Fruit fly (Drosophila melanogaster): Measurements from ENCODE around the gene rept.

Gene rept

DNA sequence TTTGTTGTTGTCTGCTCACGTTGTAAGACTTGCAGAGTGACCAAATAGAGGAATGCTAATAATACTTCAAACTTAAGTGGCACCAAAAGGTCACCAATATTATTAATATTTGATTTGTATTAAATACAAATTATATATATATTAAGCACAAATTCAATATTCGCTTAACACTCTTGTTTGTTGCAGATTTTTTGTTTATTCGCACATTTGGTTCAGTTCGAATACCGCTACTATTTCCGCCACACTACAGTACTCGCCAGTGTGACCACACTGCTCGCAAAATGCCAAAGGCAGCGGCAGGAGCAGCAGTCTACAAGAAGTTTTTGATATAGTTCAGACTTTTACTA, 9.0 kb downstream of the rept start, which contains the start of gene Max:
Max (minus strand) TSS at position 44 of the 347 bp plus-strand sequence.
- no peak for TF ChIP-seq usp (GFP tag; optimal IDR thresholded peaks at IDR 0.05)
- TF ChIP-seq brk (GFP tag; optimal IDR thresholded peaks at IDR 0.05) = no peak
- TF ChIP-seq HLH106 (tag; optimal IDR thresholded peaks at IDR 0.05) = peak; percentile 78
- TF ChIP-seq CG9705 (GFP tag; optimal IDR thresholded peaks at IDR 0.05) = peak; percentile 68
- peak; percentile 57 for TF ChIP-seq h (GFP tag; optimal IDR thresholded peaks at IDR 0.05)
- TF ChIP-seq woc (GFP tag; optimal IDR thresholded peaks at IDR 0.05) = no peak
- TF ChIP-seq CrebA (GFP tag; optimal IDR thresholded peaks at IDR 0.05; ENCODE audit: borderline replicate concordance) = no peak
- peak; percentile 4 for TF ChIP-seq br (GFP tag; optimal IDR thresholded peaks at IDR 0.05)
- peak; percentile 37 for TF ChIP-seq Hnf4 (GFP tag; optimal IDR thresholded peaks at IDR 0.05)
- no peak for TF ChIP-seq Dfd (GFP tag; optimal IDR thresholded peaks at IDR 0.05)
- TF ChIP-seq Sp1 (GFP tag; optimal IDR thresholded peaks at IDR 0.05) = peak; percentile 73
- peak in 1 of 2 experiments; percentile 78 for TF ChIP-seq foxo (GFP tag; optimal IDR thresholded peaks at IDR 0.05)
- TF ChIP-seq sage (GFP tag; optimal IDR thresholded peaks at IDR 0.05) = peak; percentile 32
- TF ChIP-seq sv (GFP tag; optimal IDR thresholded peaks at IDR 0.05) = no peak
- peak; percentile 35 for TF ChIP-seq fru (GFP tag; optimal IDR thresholded peaks at IDR 0.05)
- TF ChIP-seq ey (GFP tag; optimal IDR thresholded peaks at IDR 0.05) = peak; percentile 32
- TF ChIP-seq rgr (GFP tag; optimal IDR thresholded peaks at IDR 0.05) = peak; percentile 75
- peak; percentile 13 for TF ChIP-seq Hr83 (GFP tag; optimal IDR thresholded peaks at IDR 0.05; ENCODE audit: poor library complexity, severe bottlenecking)
- TF ChIP-seq Rel (GFP tag; optimal IDR thresholded peaks at IDR 0.05) = no peak
- peak; percentile 40 for TF ChIP-seq Rel (tag; optimal IDR thresholded peaks at IDR 0.05)
- peak; percentile 6 for TF ChIP-seq Myc (optimal IDR thresholded peaks at IDR 0.05)
- TF ChIP-seq OdsH (GFP tag; optimal IDR thresholded peaks at IDR 0.05) = peak; percentile 41
- peak; percentile 58 for TF ChIP-seq psq (GFP tag; optimal IDR thresholded peaks at IDR 0.05)

DNA sequence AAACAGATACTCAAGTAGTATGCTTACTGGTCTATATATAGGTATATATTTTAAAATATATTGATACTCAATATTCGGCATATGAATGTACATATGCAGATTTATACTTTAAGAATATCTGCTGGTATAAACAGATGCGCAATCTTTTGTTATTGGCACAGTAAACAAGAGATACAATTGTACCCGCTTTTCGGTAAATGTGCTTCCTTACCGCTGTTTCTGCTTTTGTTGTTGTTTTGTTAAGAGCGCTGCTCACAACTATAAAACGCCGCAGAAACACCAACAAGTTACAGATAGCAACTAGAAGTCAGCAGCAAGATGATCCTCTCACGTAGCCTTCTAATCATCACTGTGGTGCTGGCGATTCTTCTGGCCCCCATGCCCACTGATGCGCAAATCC, 10.6 kb downstream of the rept start, which contains the start of gene CG45081:
CG45081 (plus strand) TSS at position 301 of the 400 bp plus-strand sequence.
- TF ChIP-seq rgr (GFP tag; optimal IDR thresholded peaks at IDR 0.05) = peak; percentile 0
- TF ChIP-seq Sp1 (GFP tag; optimal IDR thresholded peaks at IDR 0.05) = no peak
- TF ChIP-seq N (GFP tag; optimal IDR thresholded peaks at IDR 0.05) = no peak
- TF ChIP-seq dsf (GFP tag; optimal IDR thresholded peaks at IDR 0.05; ENCODE audit: borderline replicate concordance) = no peak
- no peak for TF ChIP-seq Hr83 (GFP tag; optimal IDR thresholded peaks at IDR 0.05; ENCODE audit: poor library complexity, severe bottlenecking)

DNA sequence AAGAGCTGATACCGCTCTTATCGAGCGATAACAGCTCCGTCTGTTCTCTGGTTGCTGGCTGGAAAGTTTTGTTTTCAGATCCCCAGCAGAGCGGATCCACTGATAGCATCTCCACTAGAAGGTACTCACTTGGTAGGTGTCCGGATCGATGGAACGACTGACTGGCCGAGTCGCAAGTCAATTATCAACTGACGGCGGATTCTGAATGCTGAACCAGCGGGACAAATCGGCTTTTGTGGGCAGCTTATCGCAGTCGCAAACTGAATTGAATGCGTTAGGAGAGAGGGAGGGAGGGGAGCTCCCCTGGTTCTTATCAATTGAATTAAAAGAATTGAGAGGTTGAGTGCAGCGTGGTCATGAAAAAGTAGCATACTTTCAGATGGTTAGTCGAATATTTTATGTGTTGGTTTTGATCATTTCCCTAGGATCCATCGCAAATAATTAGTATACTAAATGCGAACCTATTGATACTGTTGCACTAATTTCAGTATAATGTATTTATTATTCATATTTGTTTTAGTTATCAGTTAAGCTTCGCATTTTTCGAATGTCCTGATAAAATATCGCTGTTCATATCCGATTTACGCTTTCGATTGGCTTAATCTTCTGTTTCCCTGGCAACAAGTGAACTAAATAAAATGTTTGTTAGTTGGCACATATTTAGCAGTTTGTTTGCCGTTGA, 13.7 kb downstream of the rept start, which contains the start of the genes Aldh7A1 and CG14085:
Aldh7A1 (minus strand) TSS at position 194 of the 682 bp plus-strand sequence.
CG14085 (plus strand) TSS at position 632 of the 682 bp plus-strand sequence.
- TF ChIP-seq br (GFP tag; optimal IDR thresholded peaks at IDR 0.05) (peak; percentile 25), Mio (GFP tag; optimal IDR thresholded peaks at IDR 0.05) (no peak), Dif (GFP tag; optimal IDR thresholded peaks at IDR 0.05; ENCODE audit: partially characterized antibody) (peak; percentile 59), pan (optimal IDR thresholded peaks at IDR 0.05) (no peak), CG32264 (GFP tag; optimal IDR thresholded peaks at IDR 0.05) (no peak), Abd-B (GFP tag; optimal IDR thresholded peaks at IDR 0.05) (no peak), rgr (GFP tag; optimal IDR thresholded peaks at IDR 0.05) (peak; percentile 56), foxo (GFP tag; optimal IDR thresholded peaks at IDR 0.05) (peak in 1 of 2 experiments; percentile 23), GATAd (GFP tag; optimal IDR thresholded peaks at IDR 0.05) (peak; percentile 65), Rel (GFP tag; optimal IDR thresholded peaks at IDR 0.05) (no peak), Rel (tag; optimal IDR thresholded peaks at IDR 0.05) (peak; percentile 51), fru (GFP tag; optimal IDR thresholded peaks at IDR 0.05) (peak; percentile 10), h (GFP tag; optimal IDR thresholded peaks at IDR 0.05) (peak; percentile 48), HLH106 (tag; optimal IDR thresholded peaks at IDR 0.05) (no peak)

DNA sequence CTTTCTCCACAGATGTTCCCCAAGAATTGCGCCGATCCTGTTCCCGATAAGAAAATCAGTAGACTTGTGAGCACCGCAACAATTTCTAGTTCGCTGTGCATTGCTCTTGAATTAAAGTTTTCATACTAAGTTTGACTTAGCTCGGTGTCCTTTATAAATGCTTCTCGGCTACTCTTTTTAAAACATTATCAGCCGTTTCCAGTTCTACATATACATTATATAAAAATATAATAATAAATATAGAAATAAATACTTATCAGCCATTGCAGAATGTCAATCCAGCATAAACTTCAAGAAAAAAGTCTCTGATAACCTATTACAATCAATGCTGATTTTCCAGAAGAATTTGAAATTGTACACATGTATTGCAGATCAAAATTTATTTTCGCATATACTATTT, 15.4 kb downstream of the rept start, which contains the start of gene CG14088:
CG14088 (minus strand) TSS at position 101 of the 400 bp plus-strand sequence.
- no peak for TF ChIP-seq tai (GFP tag; optimal IDR thresholded peaks at IDR 0.05)
- TF ChIP-seq usp (GFP tag; optimal IDR thresholded peaks at IDR 0.05) = no peak
- no peak for TF ChIP-seq Hr78 (GFP tag; optimal IDR thresholded peaks at IDR 0.05)
- no peak for TF ChIP-seq brk (GFP tag; optimal IDR thresholded peaks at IDR 0.05)
- no peak for TF ChIP-seq OdsH (GFP tag; optimal IDR thresholded peaks at IDR 0.05)
- TF ChIP-seq ey (GFP tag; optimal IDR thresholded peaks at IDR 0.05) = no peak
- no peak for TF ChIP-seq Vsx2 (GFP tag; optimal IDR thresholded peaks at IDR 0.05; ENCODE audit: partially characterized antibody)
- no peak for TF ChIP-seq jim (GFP tag; optimal IDR thresholded peaks at IDR 0.05)
- no peak for TF ChIP-seq sv (GFP tag; optimal IDR thresholded peaks at IDR 0.05)
- TF ChIP-seq CG32264 (GFP tag; optimal IDR thresholded peaks at IDR 0.05) = no peak
- TF ChIP-seq pan (optimal IDR thresholded peaks at IDR 0.05) = no peak
- no peak for TF ChIP-seq Myc (optimal IDR thresholded peaks at IDR 0.05)
- no peak for TF ChIP-seq Jra (GFP tag; optimal IDR thresholded peaks at IDR 0.05)
- TF ChIP-seq Hnf4 (GFP tag; optimal IDR thresholded peaks at IDR 0.05) = no peak
- no peak for TF ChIP-seq Rel (GFP tag; optimal IDR thresholded peaks at IDR 0.05)
- no peak for TF ChIP-seq Rel (tag; optimal IDR thresholded peaks at IDR 0.05)
- TF ChIP-seq psq (GFP tag; optimal IDR thresholded peaks at IDR 0.05) = no peak
- TF ChIP-seq Dfd (GFP tag; optimal IDR thresholded peaks at IDR 0.05) = no peak
- no peak for TF ChIP-seq dsf (GFP tag; optimal IDR thresholded peaks at IDR 0.05; ENCODE audit: borderline replicate concordance)
